Fruit fly (Drosophila melanogaster): ENCODE measurements around the gene CG33229.

CG33229 gene

dm6 chr3L:199050-199745 is 24.5 kb upstream of the CG33229 start (continued):
- TF ChIP-seq chif (GFP tag; optimal IDR thresholded peaks at IDR 0.05): no peak
- TF ChIP-seq CG2889 (GFP tag; IDR thresholded peaks at IDR 0.05): no peak
- no peak for TF ChIP-seq TFAM (GFP tag; optimal IDR thresholded peaks at IDR 0.05)
- TF ChIP-seq pros (GFP tag; optimal IDR thresholded peaks at IDR 0.05): no peak
- TF ChIP-seq Sin3A (optimal IDR thresholded peaks at IDR 0.05): peak; percentile 44
- TF ChIP-seq CG17612 (GFP tag; IDR thresholded peaks at IDR 0.05): no peak
- TF ChIP-seq kah (GFP tag; optimal IDR thresholded peaks at IDR 0.05): peak; percentile 83
- TF ChIP-seq cas (GFP tag; IDR thresholded peaks at IDR 0.05): 0 out of 2 replicates have a peak, but pooled peaks have one; percentile 5
- TF ChIP-seq CG11247 (GFP tag; IDR thresholded peaks at IDR 0.05): no peak
- TF ChIP-seq usp (GFP tag; optimal IDR thresholded peaks at IDR 0.05): no peak
- TF ChIP-seq HLH3B (GFP tag; IDR thresholded peaks at IDR 0.05): peak; percentile 34; the same call in 1 of the 2 replicates
- TF ChIP-seq CG7745 (tag; optimal IDR thresholded peaks at IDR 0.05): no peak
- peak; percentile 15 for TF ChIP-seq nerfin-1 (tag; optimal IDR thresholded peaks at IDR 0.05)
- TF ChIP-seq Hmx (GFP tag; optimal IDR thresholded peaks at IDR 0.05): no peak
- TF ChIP-seq H2.0 (GFP tag; IDR thresholded peaks at IDR 0.05): no peak
- TF ChIP-seq CG11093 (GFP tag; IDR thresholded peaks at IDR 0.05): no peak
- TF ChIP-seq Fer1 (GFP tag; optimal IDR thresholded peaks at IDR 0.05): no peak
- no peak for TF ChIP-seq oc (tag; optimal IDR thresholded peaks at IDR 0.05)
- no peak for TF ChIP-seq fd102C (GFP tag; optimal IDR thresholded peaks at IDR 0.05)
- TF ChIP-seq Awh (GFP tag; IDR thresholded peaks at IDR 0.05): no peak
- TF ChIP-seq CG8765 (GFP tag; IDR thresholded peaks at IDR 0.05): 0 out of 2 replicates have a peak, but pooled peaks have one; percentile 18
- TF ChIP-seq CG11723 (GFP tag; optimal IDR thresholded peaks at IDR 0.05): no peak
- TF ChIP-seq Dref (GFP tag; IDR thresholded peaks at IDR 0.05): peak; percentile 54
- TF ChIP-seq Hey (tag; optimal IDR thresholded peaks at IDR 0.05): no peak
- TF ChIP-seq cwo (GFP tag; optimal IDR thresholded peaks at IDR 0.05): no peak
- no peak for TF ChIP-seq ro (GFP tag; IDR thresholded peaks at IDR 0.05)
- TF ChIP-seq pho (GFP tag; optimal IDR thresholded peaks at IDR 0.05): peak; percentile 2
- no peak for TF ChIP-seq dysf (GFP tag; IDR thresholded peaks at IDR 0.05)
- TF ChIP-seq CG10543 (GFP tag; optimal IDR thresholded peaks at IDR 0.05): no peak
- no peak for TF ChIP-seq ap (GFP tag; IDR thresholded peaks at IDR 0.05)
- TF ChIP-seq mam (GFP tag; optimal IDR thresholded peaks at IDR 0.05): peak; percentile 24
- TF ChIP-seq ERR (GFP tag; optimal IDR thresholded peaks at IDR 0.05): no peak
- peak; percentile 21 for TF ChIP-seq CG17912 (GFP tag; optimal IDR thresholded peaks at IDR 0.05)
- no peak for TF ChIP-seq Doc2 (GFP tag; IDR thresholded peaks at IDR 0.05)
- no peak for TF ChIP-seq CG7372 (GFP tag; IDR thresholded peaks at IDR 0.05)
- TF ChIP-seq gem (tag; optimal IDR thresholded peaks at IDR 0.05): no peak
- no peak for TF ChIP-seq CG10147 (GFP tag; optimal IDR thresholded peaks at IDR 0.05)
- no peak for TF ChIP-seq org-1 (GFP tag; optimal IDR thresholded peaks at IDR 0.05)
- no peak for TF ChIP-seq CG14050 (GFP tag; IDR thresholded peaks at IDR 0.05)
- peak; percentile 5 for TF ChIP-seq tx (GFP tag; optimal IDR thresholded peaks at IDR 0.05)
- no peak for TF ChIP-seq Six4 (GFP tag; optimal IDR thresholded peaks at IDR 0.05)
- peak; percentile 98 for TF ChIP-seq CG34422 (GFP tag; IDR thresholded peaks at IDR 0.05)
- TF ChIP-seq CG3163 (GFP tag; optimal IDR thresholded peaks at IDR 0.05): no peak
- TF ChIP-seq Dad (GFP tag; optimal IDR thresholded peaks at IDR 0.05): peak; percentile 42
- peak; percentile 56 for TF ChIP-seq vvl (GFP tag; IDR thresholded peaks at IDR 0.05)
- no peak for TF ChIP-seq zen (tag; optimal IDR thresholded peaks at IDR 0.05)
- TF ChIP-seq lmd (GFP tag; IDR thresholded peaks at IDR 0.05): no peak
- no peak for TF ChIP-seq CG1603 (tag; optimal IDR thresholded peaks at IDR 0.05)
- no peak for TF ChIP-seq CG18619 (GFP tag; optimal IDR thresholded peaks at IDR 0.05)
- peak; percentile 3 for TF ChIP-seq CG10979 (tag; optimal IDR thresholded peaks at IDR 0.05)
- TF ChIP-seq CG4328 (GFP tag; optimal IDR thresholded peaks at IDR 0.05): no peak

Data from whole organism, embryonic.